Fruit fly (Drosophila melanogaster) whole organism, embryonic: ENCODE measurements around the gene L2HGDH.
A peak's percentile ranks its signal among the peaks of the same experiment; 100 is the strongest.

Source experiments
- Asciz ChIP-seq: fragments of 200-800 bp; sonication (Bioruptor generic); optimal IDR thresholded peaks from 2 replicates; lab custom pipeline; 2017; ENCODE audit warnings: missing biosample characterization, mild to moderate bottlenecking, missing genetic modification characterization, missing genetic modification reagents
- C15 ChIP-seq: fragments of 200-800 bp; sonication (Bioruptor generic); IDR thresholded peaks from 3 replicates; pipeline ENCODE4 v1.3.6; 2022; ENCODE audit warnings: missing biosample characterization, missing genetic modification characterization
- CG10267 ChIP-seq: fragments of 200-800 bp; sonication (Bioruptor generic); optimal IDR thresholded peaks from 2 replicates; lab custom pipeline; 2018; ENCODE audit warnings: missing biosample characterization, mild to moderate bottlenecking, missing genetic modification characterization, moderate library complexity
- CG10366 ChIP-seq: fragments of 200-800 bp; sonication (Bioruptor generic); IDR thresholded peaks from 2 replicates; pipeline ENCODE4 v1.3.6; 2022; ENCODE audit warnings: missing biosample characterization, missing genetic modification characterization
- CG10543 ChIP-seq: fragments of 200-800 bp; sonication (Bioruptor generic); optimal IDR thresholded peaks from 3 replicates; lab custom pipeline; 2017; ENCODE audit warnings: missing biosample characterization, mild to moderate bottlenecking, missing genetic modification characterization, moderate library complexity
- CG12236 ChIP-seq: fragments of 200-800 bp; sonication (Bioruptor generic); optimal IDR thresholded peaks from 2 replicates; lab custom pipeline; 2016; ENCODE audit warnings: missing biosample characterization, missing genetic modification characterization
- CG1233 ChIP-seq: fragments of 200-800 bp; sonication (Bioruptor generic); optimal IDR thresholded peaks from 4 replicates; lab custom pipeline; 2018; ENCODE audit warnings: missing biosample characterization, mild to moderate bottlenecking, missing genetic modification characterization
- CG12659 ChIP-seq: fragments of 200-800 bp; sonication (Bioruptor generic); optimal IDR thresholded peaks from 3 replicates; lab custom pipeline; 2017; ENCODE audit warnings: mild to moderate bottlenecking, missing biosample characterization, missing genetic modification reagents, missing genetic modification characterization
- CG15601 ChIP-seq: fragments of 200-800 bp; sonication (Bioruptor generic); optimal IDR thresholded peaks from 3 replicates; lab custom pipeline; 2019; ENCODE audit warnings: missing biosample characterization, mild to moderate bottlenecking, missing genetic modification characterization, moderate library complexity
- CG17328 ChIP-seq: fragments of 200-800 bp; sonication (Bioruptor generic); IDR thresholded peaks from 2 replicates; pipeline ENCODE4 v1.3.6; 2022; ENCODE audit warnings: missing biosample characterization, missing genetic modification characterization
- CG18764 ChIP-seq: fragments of 200-800 bp; sonication (Bioruptor generic); optimal IDR thresholded peaks from 3 replicates; lab custom pipeline; 2016; ENCODE audit warnings: missing biosample characterization, missing genetic modification characterization
- CG31365 ChIP-seq: fragments of 200-800 bp; sonication (Bioruptor generic); optimal IDR thresholded peaks from 2 replicates; lab custom pipeline; 2018; ENCODE audit warnings: missing biosample characterization, mild to moderate bottlenecking, missing genetic modification characterization
- CG3281 ChIP-seq: fragments of 200-800 bp; sonication (Bioruptor generic); optimal IDR thresholded peaks from 3 replicates; lab custom pipeline; 2017; ENCODE audit warnings: missing biosample characterization, mild to moderate bottlenecking, missing genetic modification characterization
- CG34224 ChIP-seq: fragments of 200-800 bp; sonication (Bioruptor generic); IDR thresholded peaks from 3 replicates; pipeline ENCODE4 v1.3.6; 2022; ENCODE audit warnings: missing biosample characterization, missing genetic modification characterization; ENCODE audit not compliant: partially characterized antibody
- CG34376 ChIP-seq: fragments of 200-800 bp; sonication (Bioruptor generic); optimal IDR thresholded peaks from 2 replicates; lab custom pipeline; 2018; ENCODE audit warnings: missing biosample characterization, mild to moderate bottlenecking, missing genetic modification characterization
- CG6765 ChIP-seq: fragments of 200-800 bp; sonication (Bioruptor generic); optimal IDR thresholded peaks from 3 replicates; lab custom pipeline; 2017; ENCODE audit warnings: missing biosample characterization, mild to moderate bottlenecking, missing genetic modification characterization
- CG7745 ChIP-seq: fragments of 200-800 bp; sonication (Bioruptor generic); optimal IDR thresholded peaks from 2 replicates; lab custom pipeline; 2018; ENCODE audit warnings: missing biosample characterization, mild to moderate bottlenecking, missing genetic modification characterization, moderate library complexity
- CG8290 ChIP-seq, 3 experiments: fragments of 200-800 bp; sonication (Bioruptor generic); optimal IDR thresholded peaks; 2 replicates each; lab custom pipeline; 2016 to 2019; ENCODE audit warnings: missing biosample characterization in 3 of 3, missing genetic modification characterization in 3 of 3, mild to moderate bottlenecking in 2 of 3, moderate library complexity in 1 of 3
- CG9215 ChIP-seq: fragments of 200-800 bp; sonication (Bioruptor generic); IDR thresholded peaks from 2 replicates; pipeline ENCODE4 v1.3.6; 2022; ENCODE audit warnings: missing biosample characterization, missing genetic modification characterization
- CHES-1-like ChIP-seq: fragments of 200-800 bp; sonication (Bioruptor generic); optimal IDR thresholded peaks from 2 replicates; lab custom pipeline; 2016; ENCODE audit warnings: missing biosample characterization, missing genetic modification characterization
- CTCF ChIP-seq: fragments of 200-800 bp; sonication (Bioruptor generic); optimal IDR thresholded peaks from 2 replicates; lab custom pipeline; 2017; ENCODE audit warnings: missing biosample characterization, mild to moderate bottlenecking, missing genetic modification characterization, moderate library complexity
- Camta ChIP-seq: fragments of 200-800 bp; sonication (Bioruptor generic); optimal IDR thresholded peaks from 2 replicates; lab custom pipeline; 2016; ENCODE audit warnings: missing biosample characterization, missing genetic modification characterization
- CrebB ChIP-seq: fragments of 200-800 bp; sonication (Bioruptor generic); optimal IDR thresholded peaks from 3 replicates; lab custom pipeline; 2018; ENCODE audit warnings: missing biosample characterization, mild to moderate bottlenecking, missing genetic modification characterization
- Dek ChIP-seq: fragments of 200-800 bp; sonication (Bioruptor generic); optimal IDR thresholded peaks from 3 replicates; lab custom pipeline; 2019; ENCODE audit warnings: missing biosample characterization, mild to moderate bottlenecking, missing genetic modification characterization, moderate library complexity
- Dp ChIP-seq: fragments of 200-800 bp; sonication (Bioruptor generic); optimal IDR thresholded peaks from 2 replicates; lab custom pipeline; 2018; ENCODE audit warnings: missing biosample characterization, mild to moderate bottlenecking, missing genetic modification characterization, moderate library complexity
- Ets65A ChIP-seq: fragments of 200-800 bp; sonication (Bioruptor generic); peaks from one replicate; lab custom pipeline; 2016; ENCODE audit warnings: missing biosample characterization, missing genetic modification characterization
- Lim3 ChIP-seq: fragments of 200-800 bp; sonication (Bioruptor generic); IDR thresholded peaks from 2 replicates; pipeline ENCODE4 v1.3.6; 2022; ENCODE audit warnings: missing biosample characterization, missing genetic modification characterization
- Mad ChIP-seq: fragments of 200-800 bp; sonication (Bioruptor generic); optimal IDR thresholded peaks from 2 replicates; lab custom pipeline; 2016; ENCODE audit warnings: missing biosample characterization, missing genetic modification characterization
- Nf-YA ChIP-seq: fragments of 200-800 bp; sonication (Bioruptor generic); IDR thresholded peaks from 2 replicates; pipeline ENCODE4 v1.3.6; 2022; ENCODE audit warnings: missing biosample characterization, missing genetic modification characterization
- Nf-YB ChIP-seq: fragments of 200-800 bp; sonication (Bioruptor generic); optimal IDR thresholded peaks from 3 replicates; lab custom pipeline; 2019; ENCODE audit warnings: missing biosample characterization, mild to moderate bottlenecking, missing genetic modification characterization, moderate library complexity
- Ptx1 ChIP-seq: fragments of 200-800 bp; sonication (Bioruptor generic); IDR thresholded peaks from 2 replicates; pipeline ENCODE4 v1.3.6; 2022; ENCODE audit warnings: missing biosample characterization, missing genetic modification characterization
- Sin3A ChIP-seq: fragments of >200 bp; optimal IDR thresholded peaks from 2 replicates; lab custom pipeline; 2018
- Sox102F ChIP-seq: fragments of 200-800 bp; sonication (Bioruptor generic); optimal IDR thresholded peaks from 2 replicates; lab custom pipeline; 2018; ENCODE audit warnings: missing biosample characterization, mild to moderate bottlenecking, missing genetic modification characterization, moderate library complexity
- Taf1 ChIP-seq: fragments of 200-800 bp; sonication (Bioruptor generic); IDR thresholded peaks from 2 replicates; pipeline ENCODE4 v1.3.6; 2022; ENCODE audit warnings: missing biosample characterization, missing genetic modification characterization
- al ChIP-seq: fragments of 200-800 bp; sonication (Bioruptor generic); IDR thresholded peaks from 2 replicates; pipeline ENCODE4 v1.3.6; 2022; ENCODE audit warnings: missing biosample characterization, missing genetic modification characterization
- dm ChIP-seq: fragments of 200-800 bp; sonication (Bioruptor generic); optimal IDR thresholded peaks from 3 replicates; lab custom pipeline; 2016; ENCODE audit warnings: missing biosample characterization, missing genetic modification characterization
- dpn ChIP-seq, 2 experiments: fragments of 200-800 bp; sonication (Bioruptor generic); optimal IDR thresholded peaks; 3 replicates each; lab custom pipeline; 2016; ENCODE audit warnings: missing biosample characterization in 2 of 2, missing genetic modification characterization in 2 of 2
- eyg ChIP-seq: fragments of 200-800 bp; sonication (Bioruptor generic); optimal IDR thresholded peaks from 3 replicates; lab custom pipeline; 2016; ENCODE audit warnings: missing biosample characterization, missing genetic modification characterization
- gem ChIP-seq: fragments of 200-800 bp; sonication (Bioruptor generic); optimal IDR thresholded peaks from 2 replicates; lab custom pipeline; 2019; ENCODE audit warnings: missing biosample characterization, mild to moderate bottlenecking, missing genetic modification characterization, moderate library complexity
- gsb-n ChIP-seq: fragments of 200-800 bp; sonication (Bioruptor generic); optimal IDR thresholded peaks from 3 replicates; lab custom pipeline; 2018; ENCODE audit warnings: missing biosample characterization, mild to moderate bottlenecking, missing genetic modification characterization
- h ChIP-seq: fragments of >200 bp; optimal IDR thresholded peaks from 2 replicates; lab custom pipeline; 2017
- ind ChIP-seq: fragments of 200-800 bp; sonication (Bioruptor generic); optimal IDR thresholded peaks from 3 replicates; lab custom pipeline; 2016; ENCODE audit warnings: missing biosample characterization, missing genetic modification characterization
- maf-S ChIP-seq: fragments of 200-800 bp; sonication (Bioruptor generic); optimal IDR thresholded peaks from 2 replicates; lab custom pipeline; 2016; ENCODE audit warnings: missing biosample characterization, missing genetic modification characterization
- nau ChIP-seq: fragments of 200-800 bp; sonication (Bioruptor generic); optimal IDR thresholded peaks from 3 replicates; lab custom pipeline; 2017; ENCODE audit warnings: missing biosample characterization, mild to moderate bottlenecking, missing genetic modification characterization, missing genetic modification reagents
- nerfin-2 ChIP-seq: fragments of 200-800 bp; sonication (Bioruptor generic); IDR thresholded peaks from 2 replicates; pipeline ENCODE4 v1.3.6; 2022; ENCODE audit warnings: missing biosample characterization, missing genetic modification characterization; ENCODE audit not compliant: partially characterized antibody
- pzg ChIP-seq: fragments of 200-800 bp; sonication (Bioruptor generic); optimal IDR thresholded peaks from 3 replicates; lab custom pipeline; 2018; ENCODE audit warnings: missing biosample characterization, mild to moderate bottlenecking, missing genetic modification characterization, moderate library complexity
- slp2 ChIP-seq: fragments of 200-800 bp; sonication (Bioruptor generic); optimal IDR thresholded peaks from 2 replicates; lab custom pipeline; 2016; ENCODE audit warnings: missing biosample characterization, missing genetic modification characterization
- tup ChIP-seq: fragments of 200-800 bp; sonication (Bioruptor generic); optimal IDR thresholded peaks from 2 replicates; lab custom pipeline; 2016; ENCODE audit warnings: missing biosample characterization, mild to moderate bottlenecking, missing genetic modification characterization, moderate library complexity
- zfh1 ChIP-seq: fragments of 200-800 bp; sonication (Bioruptor generic); IDR thresholded peaks from 3 replicates; pipeline ENCODE4 v1.3.6; 2022; ENCODE audit warnings: missing biosample characterization, missing genetic modification characterization

Gene L2HGDH

dm6 chr2L:19014032-19014880, 40.0 kb upstream of the L2HGDH start (continued):
- TF ChIP-seq Nf-YB (GFP tag; lab: Kevin White, UChicago): peak; percentile 55
- no peak for TF ChIP-seq h (lab: Kevin White, UChicago)
- TF ChIP-seq zfh1 (GFP tag; lab: Robert Waterston, UW): peak; percentile 8; the same call in 1 of the 3 replicates
- TF ChIP-seq CG10366 (GFP tag; lab: Robert Waterston, UW): peak; percentile 46; the same call in 1 of the 2 replicates
- no peak for TF ChIP-seq Nf-YA
- TF ChIP-seq maf-S: no peak
- TF ChIP-seq CG17328 (GFP tag; lab: Robert Waterston, UW): no peak
- no peak for TF ChIP-seq CG7745
- peak; percentile 58 for TF ChIP-seq ind (GFP tag; lab: Kevin White, UChicago)
- peak; percentile 86 for TF ChIP-seq gem (tag; lab: Kevin White, UChicago)
- TF ChIP-seq pzg (GFP tag; lab: Kevin White, UChicago): no peak
- no peak for TF ChIP-seq C15
- no peak for TF ChIP-seq nerfin-2 (GFP tag; lab: Robert Waterston, UW)
- TF ChIP-seq al (GFP tag; lab: Robert Waterston, UW): 0 out of 2 replicates have a peak, but pooled peaks have one; percentile 18
- peak; percentile 73 for TF ChIP-seq Ptx1
- peak; percentile 46 for TF ChIP-seq gsb-n (tag; lab: Kevin White, UChicago)
- no peak for TF ChIP-seq dm (GFP tag; lab: Kevin White, UChicago)
- TF ChIP-seq CG12659 (GFP tag; lab: Kevin White, UChicago): peak; percentile 86
- TF ChIP-seq CG12236 (GFP tag; lab: Kevin White, UChicago): no peak
- peak; percentile 74 for TF ChIP-seq Dek (tag; lab: Kevin White, UChicago)
- no peak for TF ChIP-seq Camta
- no peak for TF ChIP-seq CG8290 (GFP tag; optimal IDR thresholded peaks at IDR 0.05; lab: Kevin White, UChicago)
- TF ChIP-seq CG8290 (tag; optimal IDR thresholded peaks at IDR 0.05; lab: Kevin White, UChicago): peak in 1 of 2 experiments; percentile 25
- TF ChIP-seq CG1233 (GFP tag; lab: Kevin White, UChicago): peak; percentile 74
- peak; percentile 54; the same call in 1 of the 2 replicates for TF ChIP-seq Taf1
- TF ChIP-seq CG18764 (GFP tag; lab: Kevin White, UChicago): peak; percentile 24
- peak; percentile 21 for TF ChIP-seq CrebB (tag; lab: Kevin White, UChicago)
- TF ChIP-seq Ets65A (GFP tag; lab: Kevin White, UChicago): peak; percentile 41
- peak; percentile 87 for TF ChIP-seq CG3281 (GFP tag; lab: Kevin White, UChicago)
- peak; percentile 68 for TF ChIP-seq CG10267
- no peak for TF ChIP-seq tup (GFP tag; lab: Kevin White, UChicago)
- 0 out of 2 replicates have a peak, but pooled peaks have one; percentile 46 for TF ChIP-seq CG9215
- TF ChIP-seq CG10543 (GFP tag; lab: Kevin White, UChicago): peak; percentile 72
- TF ChIP-seq Mad (GFP tag; lab: Kevin White, UChicago): no peak
- no peak for TF ChIP-seq CG34224 (GFP tag; lab: Robert Waterston, UW)
- peak; percentile 78 for TF ChIP-seq Sox102F (GFP tag; lab: Kevin White, UChicago)
- TF ChIP-seq nau: peak; percentile 56
- TF ChIP-seq dpn (GFP tag; optimal IDR thresholded peaks at IDR 0.05; lab: Kevin White, UChicago): peak; percentile 29 to 37
- no peak for TF ChIP-seq Lim3 (GFP tag; lab: Robert Waterston, UW)
- TF ChIP-seq CTCF (GFP tag; lab: Kevin White, UChicago): no peak
- no peak for TF ChIP-seq Dp (GFP tag; lab: Kevin White, UChicago)
- peak; percentile 80 for TF ChIP-seq CG6765 (GFP tag; lab: Kevin White, UChicago)
- no peak for TF ChIP-seq CG31365 (tag; lab: Kevin White, UChicago)
- no peak for TF ChIP-seq slp2 (GFP tag; lab: Kevin White, UChicago)
- no peak for TF ChIP-seq Sin3A (lab: Kevin White, UChicago)
- peak; percentile 75 for TF ChIP-seq CG34376
- peak; percentile 66 for TF ChIP-seq CG15601 (tag; lab: Kevin White, UChicago)
- no peak for TF ChIP-seq eyg
- peak; percentile 70 for TF ChIP-seq Asciz
- TF ChIP-seq CHES-1-like (GFP tag; lab: Kevin White, UChicago): no peak
